Worm (Caenorhabditis elegans) whole organism, L4 larva: ENCODE measurements around the gene F10C2.3.

Experiments
- F10B5.3 ChIP-seq: sonication (generic microtip); optimal IDR thresholded peaks from 2 replicates; lab custom pipeline; 2016; ENCODE audit warnings: mild to moderate bottlenecking, missing genetic modification characterization, missing compliant biosample characterization
- F44E2.7 ChIP-seq: fragments of 200-800 bp; sonication (Bioruptor generic); IDR thresholded peaks from 2 replicates; pipeline ENCODE4 v2.1.2; 2022; ENCODE audit warnings: missing genetic modification characterization, missing compliant biosample characterization
- F49E8.2 ChIP-seq: sonication (generic microtip); optimal IDR thresholded peaks from 2 replicates; lab custom pipeline; 2016; ENCODE audit warnings: missing compliant biosample characterization, mild to moderate bottlenecking, missing genetic modification characterization, borderline replicate concordance
- R02D3.7 ChIP-seq: fragments of 150-350 bp; sonication (generic microtip); optimal IDR thresholded peaks from 3 replicates; lab custom pipeline; 2014; ENCODE audit warnings: missing biosample characterization, missing genetic modification characterization
- T20F7.1 ChIP-seq: fragments of 200-800 bp; sonication (Bioruptor generic); optimal IDR thresholded peaks from 2 replicates; lab custom pipeline; 2018; ENCODE audit warnings: mild to moderate bottlenecking, missing genetic modification characterization, missing compliant biosample characterization
- T26A8.4 ChIP-seq: fragments of 200-800 bp; sonication (Bioruptor generic); IDR thresholded peaks from 2 replicates; pipeline ENCODE4 v1.3.6; 2022; ENCODE audit warnings: missing genetic modification characterization, missing compliant biosample characterization
- aly-2 ChIP-seq: sonication (generic microtip); optimal IDR thresholded peaks from 2 replicates; lab custom pipeline; 2018; ENCODE audit warnings: missing biosample characterization, missing genetic modification characterization
- arid-1 ChIP-seq: fragments of 200-800 bp; sonication (Bioruptor generic); conservative IDR thresholded peaks from 2 replicates; pipeline ENCODE4 v1.3.6; 2022; ENCODE audit warnings: missing genetic modification reagents, missing genetic modification characterization, missing compliant biosample characterization
- ceh-28 ChIP-seq: fragments of 150-350 bp; optimal IDR thresholded peaks from 2 replicates; lab custom pipeline; 2014; ENCODE audit warnings: missing biosample characterization, missing genetic modification reagents, missing genetic modification characterization
- ceh-32 ChIP-seq: sonication (generic microtip); optimal IDR thresholded peaks from 2 replicates; lab custom pipeline; 2016; ENCODE audit warnings: mild to moderate bottlenecking, missing genetic modification characterization, missing compliant biosample characterization; ENCODE audit not compliant: poor library complexity
- ceh-44 ChIP-seq: fragments of 200-800 bp; sonication (Bioruptor generic); IDR thresholded peaks from 2 replicates; pipeline ENCODE4 v1.3.6; 2022; ENCODE audit warnings: missing genetic modification reagents, missing genetic modification characterization, missing compliant biosample characterization
- ces-1 ChIP-seq: fragments of 150-350 bp; sonication (generic microtip); optimal IDR thresholded peaks from 4 replicates; lab custom pipeline; 2014; ENCODE audit warnings: missing biosample characterization, missing genetic modification reagents, missing genetic modification characterization
- cey-2 ChIP-seq: sonication (generic microtip); optimal IDR thresholded peaks from 3 replicates; lab custom pipeline; 2017; ENCODE audit warnings: missing genetic modification characterization, mild to moderate bottlenecking, missing compliant biosample characterization, antibody characterized with exemption, borderline replicate concordance; ENCODE audit not compliant: insufficient read depth
- ctbp-1 ChIP-seq: fragments of 200-800 bp; sonication (Bioruptor generic); IDR thresholded peaks from 2 replicates; pipeline ENCODE4 v1.3.6; 2022; ENCODE audit warnings: missing genetic modification reagents, missing genetic modification characterization, missing compliant biosample characterization
- daf-12 ChIP-seq: fragments of 150-350 bp; optimal IDR thresholded peaks from 2 replicates; lab custom pipeline; 2014; ENCODE audit warnings: missing biosample characterization, missing genetic modification reagents, missing genetic modification characterization
- daf-16 ChIP-seq, 3 experiments: sonication (generic microtip); optimal IDR thresholded peaks; 2 replicates each; lab custom pipeline; 2016 to 2017; ENCODE audit warnings: missing genetic modification characterization in 3 of 3, missing genetic modification reagents in 3 of 3, mild to moderate bottlenecking in 2 of 3, missing compliant biosample characterization in 2 of 3, missing biosample characterization in 1 of 3, moderate library complexity in 1 of 3
- daf-8 ChIP-seq: fragments of 200-800 bp; sonication (Bioruptor generic); IDR thresholded peaks from 2 replicates; pipeline ENCODE4 v1.3.6; 2022; ENCODE audit warnings: missing genetic modification characterization, missing compliant biosample characterization
- dmd-9 ChIP-seq: fragments of 200-800 bp; sonication (Bioruptor generic); IDR thresholded peaks from 2 replicates; pipeline ENCODE4 v1.3.6; 2022; ENCODE audit warnings: missing genetic modification reagents, missing genetic modification characterization, missing compliant biosample characterization
- duxl-1 ChIP-seq: sonication (generic microtip); optimal IDR thresholded peaks from 2 replicates; lab custom pipeline; 2016; ENCODE audit warnings: mild to moderate bottlenecking, missing genetic modification characterization, moderate library complexity, missing compliant biosample characterization; ENCODE audit not compliant: poor library complexity
- dve-1 ChIP-seq: sonication (generic microtip); optimal IDR thresholded peaks from 2 replicates; lab custom pipeline; 2017; ENCODE audit warnings: antibody characterized with exemption, mild to moderate bottlenecking, missing genetic modification characterization, missing compliant biosample characterization; ENCODE audit not compliant: insufficient read depth
- fos-1 ChIP-seq: fragments of 150-350 bp; optimal IDR thresholded peaks from 2 replicates; lab custom pipeline; 2014; ENCODE audit warnings: missing biosample characterization, missing genetic modification characterization
- gei-8 ChIP-seq: fragments of 200-800 bp; sonication (Bioruptor generic); optimal IDR thresholded peaks from 2 replicates; lab custom pipeline; 2018; ENCODE audit warnings: mild to moderate bottlenecking, missing genetic modification characterization, missing compliant biosample characterization
- hlh-11 ChIP-seq: fragments of 200-800 bp; sonication (Bioruptor generic); optimal IDR thresholded peaks from 2 replicates; lab custom pipeline; 2018; ENCODE audit warnings: mild to moderate bottlenecking, missing genetic modification characterization, missing compliant biosample characterization
- hlh-30 ChIP-seq: sonication (generic microtip); optimal IDR thresholded peaks from 2 replicates; lab custom pipeline; 2017; ENCODE audit warnings: antibody characterized with exemption, mild to moderate bottlenecking, missing genetic modification characterization, missing compliant biosample characterization; ENCODE audit not compliant: insufficient read depth
- lim-7 ChIP-seq: fragments of 200-800 bp; sonication (Bioruptor generic); IDR thresholded peaks from 2 replicates; pipeline ENCODE4 v1.3.6; 2022; ENCODE audit warnings: missing genetic modification characterization, missing compliant biosample characterization
- lin-13 ChIP-seq: fragments of 150-350 bp; optimal IDR thresholded peaks from 2 replicates; lab custom pipeline; 2014; ENCODE audit warnings: missing biosample characterization, missing genetic modification reagents, missing genetic modification characterization
- lin-29 ChIP-seq: fragments of 200-800 bp; sonication (Bioruptor generic); IDR thresholded peaks from 2 replicates; pipeline ENCODE4 v1.3.6; 2022; ENCODE audit warnings: missing genetic modification reagents, missing genetic modification characterization, missing compliant biosample characterization
- lin-38 ChIP-seq: fragments of 200-800 bp; sonication (Bioruptor generic); IDR thresholded peaks from 2 replicates; pipeline ENCODE4 v1.3.6; 2022; ENCODE audit warnings: missing genetic modification reagents, missing genetic modification characterization, missing compliant biosample characterization
- lsy-2 ChIP-seq, 2 experiments: fragments of 150-350 bp in 1 of 2; sonication (generic microtip) in 1 of 2; optimal IDR thresholded peaks; 2 replicates each; lab custom pipeline; 2014 to 2017; ENCODE audit warnings: missing biosample characterization in 2 of 2, missing genetic modification characterization in 2 of 2
- madf-5 ChIP-seq, 2 experiments: fragments of 200-800 bp; sonication (Bioruptor generic); IDR thresholded peaks; 2 replicates each; pipeline ENCODE4 v1.3.6; 2022; ENCODE audit warnings: missing compliant biosample characterization in 2 of 2, missing genetic modification characterization in 2 of 2
- madf-9 ChIP-seq: fragments of 200-800 bp; sonication (Bioruptor generic); conservative IDR thresholded peaks from 2 replicates; pipeline ENCODE4 v1.3.6; 2022; ENCODE audit warnings: missing genetic modification reagents, missing genetic modification characterization, missing compliant biosample characterization
- mdl-1 ChIP-seq, 2 experiments: fragments of 150-350 bp in 1 of 2; sonication (generic microtip) in 1 of 2; optimal IDR thresholded peaks; 2 replicates each; lab custom pipeline; 2014 to 2017; ENCODE audit warnings: missing biosample characterization in 2 of 2, missing genetic modification characterization in 2 of 2
- mes-2 ChIP-seq: sonication (generic microtip); optimal IDR thresholded peaks from 2 replicates; lab custom pipeline; 2016; ENCODE audit warnings: missing genotype, mild to moderate bottlenecking, missing genetic modification characterization, missing compliant biosample characterization; ENCODE audit not compliant: poor library complexity, severe bottlenecking
- mxl-2 ChIP-seq: fragments of 200-800 bp; sonication (Bioruptor generic); conservative IDR thresholded peaks from 2 replicates; pipeline ENCODE4 v1.3.6; 2022; ENCODE audit warnings: missing genetic modification reagents, missing genetic modification characterization, missing compliant biosample characterization
- mxl-3 ChIP-seq: fragments of 200-800 bp; sonication (Bioruptor generic); optimal IDR thresholded peaks from 2 replicates; lab custom pipeline; 2018; ENCODE audit warnings: mild to moderate bottlenecking, missing genetic modification characterization, missing compliant biosample characterization
- nhr-111 ChIP-seq: fragments of 200-800 bp; sonication (Bioruptor generic); optimal IDR thresholded peaks from 2 replicates; lab custom pipeline; 2018; ENCODE audit warnings: mild to moderate bottlenecking, missing genetic modification characterization, missing compliant biosample characterization
- nhr-237 ChIP-seq: sonication (generic microtip); optimal IDR thresholded peaks from 2 replicates; lab custom pipeline; 2017; ENCODE audit warnings: missing biosample characterization, missing genetic modification characterization
- nhr-28 ChIP-seq: fragments of 150-350 bp; optimal IDR thresholded peaks from 2 replicates; lab custom pipeline; 2014; ENCODE audit warnings: missing biosample characterization, missing genetic modification characterization
- nhr-42 ChIP-seq: fragments of 200-800 bp; sonication (Bioruptor generic); IDR thresholded peaks from 2 replicates; pipeline ENCODE4 v1.3.6; 2022; ENCODE audit warnings: missing genetic modification characterization, missing compliant biosample characterization
- nhr-6 ChIP-seq: fragments of 150-350 bp; optimal IDR thresholded peaks from 2 replicates; lab custom pipeline; 2014; ENCODE audit warnings: missing biosample characterization, missing genetic modification characterization
- pqm-1 ChIP-seq: sonication (generic microtip); optimal IDR thresholded peaks from 2 replicates; lab custom pipeline; 2017; ENCODE audit warnings: missing biosample characterization, missing genetic modification characterization
- tra-1 ChIP-seq: fragments of 200-800 bp; sonication (Bioruptor generic); IDR thresholded peaks from 2 replicates; pipeline ENCODE4 v1.3.6; 2022; ENCODE audit warnings: missing genetic modification reagents, missing genetic modification characterization, missing compliant biosample characterization
- unc-39 ChIP-seq: sonication (generic microtip); optimal IDR thresholded peaks from 2 replicates; lab custom pipeline; 2017; ENCODE audit warnings: missing biosample characterization, missing genetic modification characterization
- unc-62 ChIP-seq, 3 experiments: fragments of 150-350 bp in 1 of 3; sonication (generic microtip); optimal IDR thresholded peaks in 2 of 3; peaks in 1 of 3; 1 replicate in 1 of 3; 2 replicates in 2 of 3; lab custom pipeline; 2014 to 2017; ENCODE audit warnings: missing biosample characterization in 3 of 3, missing genetic modification characterization in 3 of 3, missing genetic modification reagents in 3 of 3, missing genotype in 1 of 3
- zag-1 ChIP-seq: fragments of 150-350 bp; optimal IDR thresholded peaks from 2 replicates; lab custom pipeline; 2014; ENCODE audit warnings: missing biosample characterization, missing genetic modification characterization
- zfp-2 ChIP-seq: sonication (generic microtip); optimal IDR thresholded peaks from 2 replicates; lab custom pipeline; 2016; ENCODE audit warnings: mild to moderate bottlenecking, missing genetic modification characterization, missing compliant biosample characterization
- zfp-3 ChIP-seq: fragments of 200-800 bp; sonication (Bioruptor generic); conservative IDR thresholded peaks from 2 replicates; pipeline ENCODE4 v1.3.6; 2022; ENCODE audit warnings: missing genetic modification reagents, missing genetic modification characterization, missing compliant biosample characterization

The F10C2.3 gene

ce11 chrV:12063036-12063435 is 42.9 kb downstream of the F10C2.3 start, which contains the start of gene clh-6 (continued):
- TF ChIP-seq madf-5 (GFP tag; IDR thresholded peaks at IDR 0.05; lab: Robert Waterston, UW): no peak
- no peak for TF ChIP-seq cey-2 (tag; lab: Kevin White, UChicago)
- no peak for TF ChIP-seq dmd-9 (GFP tag; lab: Robert Waterston, UW)
- peak in 1 of 2 experiments; percentile 50 for TF ChIP-seq lsy-2 (tag; optimal IDR thresholded peaks at IDR 0.05; lab: Kevin White, UChicago)
- TF ChIP-seq madf-9 (GFP tag; lab: Robert Waterston, UW): no peak
- TF ChIP-seq zag-1: no peak
- TF ChIP-seq ces-1 (GFP tag; lab: Kevin White, UChicago): no peak
- no peak for TF ChIP-seq F44E2.7
- TF ChIP-seq aly-2 (tag; lab: Kevin White, UChicago): no peak
- TF ChIP-seq ceh-44 (GFP tag; lab: Robert Waterston, UW): no peak
- TF ChIP-seq arid-1 (GFP tag; lab: Robert Waterston, UW): no peak
- no peak for TF ChIP-seq ctbp-1
- TF ChIP-seq gei-8 (GFP tag; lab: Kevin White, UChicago): no peak
- no peak for TF ChIP-seq lin-29 (GFP tag; lab: Robert Waterston, UW)
- TF ChIP-seq F49E8.2: no peak

ce11 chrV:12065369-12065768 is 45.2 kb downstream of the F10C2.3 start, which contains the start of gene pqn-53:
pqn-53 (minus strand) TSS chrV:12065391.
- no peak for TF ChIP-seq F49E8.2
- TF ChIP-seq zfp-3 (GFP tag; lab: Robert Waterston, UW): no peak
- TF ChIP-seq pqm-1 (tag; lab: Kevin White, UChicago): no peak
- TF ChIP-seq nhr-6 (tag; lab: Kevin White, UChicago): peak; percentile 62
- TF ChIP-seq nhr-28 (tag; lab: Kevin White, UChicago): peak; percentile 26
- no peak for TF ChIP-seq T20F7.1
- TF ChIP-seq hlh-11 (tag; lab: Kevin White, UChicago): peak; percentile 28
- no peak for TF ChIP-seq lin-38 (GFP tag; lab: Robert Waterston, UW)
- no peak for TF ChIP-seq nhr-237
- no peak for TF ChIP-seq zag-1
- TF ChIP-seq nhr-42 (GFP tag; lab: Robert Waterston, UW): no peak
- TF ChIP-seq ceh-32: no peak
- TF ChIP-seq ceh-28: peak; percentile 27
- TF ChIP-seq dve-1: peak; percentile 14
- no peak for TF ChIP-seq cey-2 (tag; lab: Kevin White, UChicago)
- TF ChIP-seq mxl-3: peak; percentile 26
- TF ChIP-seq lsy-2 (tag; optimal IDR thresholded peaks at IDR 0.05; lab: Kevin White, UChicago): peak in 1 of 2 experiments; percentile 13
- no peak for TF ChIP-seq fos-1
- TF ChIP-seq T26A8.4 (GFP tag; lab: Robert Waterston, UW): no peak
- TF ChIP-seq mdl-1 (tag; optimal IDR thresholded peaks at IDR 0.05; lab: Kevin White, UChicago): peak in 1 of 2 experiments; percentile 59
- no peak for TF ChIP-seq F10B5.3 (tag; lab: Kevin White, UChicago)
- TF ChIP-seq duxl-1: no peak
- peak; percentile 41 for TF ChIP-seq hlh-30
- TF ChIP-seq daf-12: no peak
- TF ChIP-seq unc-39 (tag; lab: Kevin White, UChicago): no peak
- no peak for TF ChIP-seq lin-13 (GFP tag; lab: Kevin White, UChicago)
- no peak for TF ChIP-seq mxl-2 (GFP tag; lab: Robert Waterston, UW)
- no peak for TF ChIP-seq unc-62 (GFP tag; optimal IDR thresholded peaks at IDR 0.05 in 1 of 2; lab: Kevin White, UChicago)
- no peak for TF ChIP-seq unc-62 (tag; optimal IDR thresholded peaks at IDR 0.05; lab: Kevin White, UChicago)
- no peak for TF ChIP-seq zfp-2 (tag; lab: Kevin White, UChicago)
- TF ChIP-seq lim-7 (GFP tag; lab: Robert Waterston, UW): no peak
- peak; percentile 22 for TF ChIP-seq mes-2 (tag; lab: Kevin White, UChicago)
- TF ChIP-seq daf-8 (GFP tag; lab: Robert Waterston, UW): no peak
- TF ChIP-seq nhr-111 (GFP tag; lab: Kevin White, UChicago): peak; percentile 22
- TF ChIP-seq tra-1 (GFP tag; lab: Robert Waterston, UW): no peak
- no peak for TF ChIP-seq R02D3.7 (tag; lab: Kevin White, UChicago)
- TF ChIP-seq arid-1 (GFP tag; lab: Robert Waterston, UW): 0 out of 2 replicates have a peak, but pooled peaks have one; percentile 11
- no peak for TF ChIP-seq daf-16 (GFP tag; optimal IDR thresholded peaks at IDR 0.05; lab: Kevin White, UChicago)
- no peak for TF ChIP-seq daf-16 (tag; optimal IDR thresholded peaks at IDR 0.05; lab: Kevin White, UChicago)
